Fruit fly (Drosophila melanogaster): Measurements from ENCODE around the gene Mkp3.

The Mkp3 gene

DNA sequence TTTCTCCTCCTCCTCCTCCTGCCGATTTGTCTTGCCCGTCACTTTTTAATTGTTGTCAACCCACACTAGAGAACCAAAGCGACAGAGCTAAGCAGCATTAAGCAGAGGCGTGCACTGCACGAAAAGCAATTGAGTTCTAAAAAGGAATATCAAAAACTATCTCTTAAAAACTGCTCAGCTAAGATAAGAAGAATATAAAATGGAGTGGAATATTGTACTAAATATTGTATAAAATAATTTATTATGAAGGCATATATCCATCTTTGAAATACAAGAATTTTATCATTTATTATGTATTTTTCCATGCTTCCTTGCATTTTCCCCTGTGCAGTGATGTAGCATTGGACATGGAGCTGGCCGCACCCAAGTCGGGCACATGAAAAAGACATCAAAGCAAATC lies 31.2 kb downstream of the Mkp3 start:
- no peak for TF ChIP-seq noc (tag; optimal IDR thresholded peaks at IDR 0.05)

DNA sequence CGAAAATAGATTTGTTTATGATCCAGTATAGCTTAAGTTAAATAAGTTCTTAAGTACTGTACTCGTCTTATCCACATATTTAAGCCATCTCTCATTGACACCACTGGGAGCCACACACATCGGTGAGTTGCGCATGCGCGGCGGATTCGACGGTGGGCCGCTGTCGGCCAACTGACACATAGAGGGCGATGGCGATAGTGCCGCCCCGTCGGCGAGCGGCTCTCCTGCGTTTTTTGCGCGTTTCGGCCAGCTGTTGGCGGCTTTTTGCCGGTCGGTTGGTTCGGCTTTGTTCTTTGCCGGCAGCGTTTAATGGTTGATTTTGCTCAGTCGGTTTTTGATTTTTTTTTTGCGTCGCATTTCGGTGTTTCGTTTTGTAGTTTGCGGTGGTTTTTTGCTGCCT lies 32.0 kb downstream of the Mkp3 start:
- TF ChIP-seq noc (tag; optimal IDR thresholded peaks at IDR 0.05): no peak

DNA sequence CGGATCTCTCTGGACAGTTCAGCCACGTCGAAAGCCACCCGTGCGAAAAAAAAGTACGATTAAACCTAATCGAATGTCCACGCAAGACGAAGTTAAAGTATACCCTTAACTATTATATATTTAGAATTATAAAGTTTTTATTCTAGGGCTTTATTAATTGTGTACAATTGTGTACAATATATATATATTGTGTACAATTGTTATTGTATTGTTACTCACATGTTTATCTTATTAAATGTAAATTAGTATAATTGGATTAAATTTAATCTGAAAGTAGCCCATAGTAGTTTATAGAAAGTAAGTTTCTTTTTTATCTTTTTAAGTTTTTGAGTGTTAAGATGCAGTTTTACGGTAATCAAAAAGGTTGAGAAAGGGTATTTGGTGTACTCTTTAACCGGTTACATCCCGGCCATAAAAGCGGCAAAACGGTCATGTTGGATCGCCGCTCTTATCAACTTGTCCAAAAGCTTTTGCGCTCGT lies 32.8 kb downstream of the Mkp3 start, which contains the start of gene CG43407:
Gene CG43407 (minus strand): TSS at position 51 of the 480 bp plus-strand sequence.
- no peak for TF ChIP-seq noc (tag; optimal IDR thresholded peaks at IDR 0.05)

DNA sequence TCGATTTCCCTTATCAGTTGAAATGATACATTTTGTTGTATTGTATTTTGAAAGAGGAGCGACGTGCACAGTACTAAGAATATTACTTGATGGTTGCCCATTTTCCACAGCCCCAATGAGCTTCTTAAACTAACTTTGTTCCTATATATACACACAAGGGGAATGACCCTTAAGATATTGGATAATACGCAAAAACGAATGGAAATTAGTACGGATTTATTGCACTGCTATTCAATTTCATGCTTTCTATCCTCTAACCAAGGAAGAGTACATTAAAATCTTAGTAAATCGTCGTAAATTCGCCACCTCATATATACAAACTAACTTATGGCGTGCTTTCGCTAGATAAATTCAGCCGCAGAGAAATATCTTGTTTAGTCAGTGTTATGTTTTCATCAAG lies 34.3 kb downstream of the Mkp3 start, which contains the start of gene Acp76A:
Gene Acp76A (minus strand): TSS at position 101 of the 400 bp plus-strand sequence.
- TF ChIP-seq noc (tag; optimal IDR thresholded peaks at IDR 0.05): no peak

DNA sequence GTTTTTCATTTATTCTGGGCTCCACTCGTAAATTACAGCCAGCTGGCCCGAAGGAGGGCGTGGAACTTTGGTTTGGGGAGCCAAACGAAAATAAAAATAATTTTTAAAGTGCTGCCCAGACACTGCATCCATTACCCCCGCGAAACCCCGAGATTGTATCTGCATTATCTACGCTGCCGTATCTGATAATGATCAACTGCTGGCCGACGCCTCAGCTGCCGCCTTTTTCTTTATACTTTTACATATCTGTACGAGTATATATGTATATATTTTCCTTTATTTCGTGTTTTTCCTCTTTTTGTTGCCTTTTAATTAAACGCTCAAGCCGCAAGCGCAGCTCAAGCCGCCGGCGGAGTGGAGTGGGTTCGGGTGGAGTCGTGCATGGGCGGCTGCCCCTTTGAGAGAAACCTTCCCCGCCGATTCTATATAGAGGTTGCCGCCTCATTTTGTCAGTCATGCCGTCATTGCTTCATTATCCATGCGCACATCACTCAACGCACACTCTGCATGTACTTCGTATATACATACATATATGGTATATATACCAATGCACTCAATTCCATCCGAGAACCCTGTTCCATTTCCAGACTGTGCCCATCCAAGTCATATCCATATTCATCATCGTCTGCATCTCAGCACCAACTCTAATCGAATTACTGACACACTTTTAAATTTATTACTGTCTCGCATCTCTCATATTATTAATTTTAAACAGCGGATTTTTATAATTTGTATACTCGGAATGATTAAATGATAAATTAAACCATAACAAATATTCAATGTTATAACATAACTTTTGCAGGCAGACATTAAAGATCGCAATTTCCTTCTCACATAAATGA lies 36.3 kb downstream of the Mkp3 start:
- no peak for TF ChIP-seq noc (tag; optimal IDR thresholded peaks at IDR 0.05)

DNA sequence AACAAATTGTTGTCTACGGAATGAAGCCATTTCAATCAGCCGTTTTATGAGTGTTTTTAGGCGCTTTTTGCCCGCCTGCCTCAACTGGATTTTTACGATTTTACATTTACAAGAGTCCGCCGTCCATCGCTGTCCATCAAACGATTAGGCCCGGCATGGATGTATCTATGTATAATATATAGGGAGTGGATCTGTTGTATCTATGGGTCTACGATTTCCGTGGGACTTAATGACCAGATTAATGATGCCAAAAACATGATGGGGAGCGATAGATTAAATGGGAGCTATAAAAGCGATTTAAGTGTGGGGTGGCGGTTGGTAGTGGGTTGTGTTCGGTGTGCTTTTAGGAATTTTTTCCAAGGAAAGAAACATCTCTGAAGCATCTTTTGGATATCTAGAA lies 37.5 kb downstream of the Mkp3 start:
- no peak for TF ChIP-seq noc (tag; optimal IDR thresholded peaks at IDR 0.05)

DNA sequence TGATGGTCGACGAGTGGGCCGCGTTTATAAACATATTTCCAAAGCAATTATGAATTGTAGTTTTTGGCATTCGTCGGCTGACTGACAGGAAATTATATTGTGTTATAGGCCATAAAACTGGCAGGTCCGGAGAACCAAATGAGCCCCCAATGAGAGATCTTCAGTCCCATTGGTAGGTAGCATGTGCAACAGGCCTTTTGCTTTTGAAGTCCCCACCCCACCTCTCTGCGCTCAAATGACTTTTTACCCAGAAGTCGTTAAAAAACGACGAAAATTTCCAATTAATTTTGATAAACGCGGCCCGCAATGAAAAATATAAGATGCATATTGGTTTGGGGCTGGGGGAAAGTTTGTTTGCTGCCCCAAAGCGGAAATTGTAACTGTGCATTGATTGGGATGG lies 38.0 kb downstream of the Mkp3 start:
- no peak for TF ChIP-seq noc (tag; optimal IDR thresholded peaks at IDR 0.05)

DNA sequence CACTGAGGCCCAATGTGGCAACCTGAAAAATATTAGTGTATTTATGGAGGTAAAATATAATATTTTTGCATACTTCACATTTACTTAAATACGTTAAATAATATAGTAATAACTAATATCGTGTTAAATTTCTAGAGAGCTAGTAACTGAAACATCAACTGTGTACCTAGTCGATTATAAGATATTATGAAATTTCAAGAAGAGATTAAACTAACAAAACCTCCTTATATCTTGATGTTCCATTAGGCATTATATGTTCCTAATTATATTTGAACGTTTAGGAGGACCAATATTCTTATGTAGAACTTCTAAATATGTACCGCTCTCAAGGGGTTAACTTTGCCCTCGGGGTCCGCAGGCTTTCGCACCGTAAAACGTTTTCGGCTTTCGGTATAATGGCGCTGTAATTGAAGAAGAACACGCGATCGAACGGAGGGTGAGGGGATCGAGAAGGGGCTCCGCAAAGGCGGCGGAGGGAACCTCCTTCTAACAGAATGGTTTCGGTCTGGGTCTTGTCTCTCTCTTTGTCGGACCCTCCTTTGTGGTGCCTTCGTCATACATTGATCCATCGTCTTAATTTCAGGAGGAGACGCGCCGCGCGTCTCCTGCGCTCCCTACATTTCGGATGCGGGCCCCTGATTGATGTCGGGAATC lies 39.7 kb downstream of the Mkp3 start:
- no peak for TF ChIP-seq noc (tag; optimal IDR thresholded peaks at IDR 0.05)

DNA sequence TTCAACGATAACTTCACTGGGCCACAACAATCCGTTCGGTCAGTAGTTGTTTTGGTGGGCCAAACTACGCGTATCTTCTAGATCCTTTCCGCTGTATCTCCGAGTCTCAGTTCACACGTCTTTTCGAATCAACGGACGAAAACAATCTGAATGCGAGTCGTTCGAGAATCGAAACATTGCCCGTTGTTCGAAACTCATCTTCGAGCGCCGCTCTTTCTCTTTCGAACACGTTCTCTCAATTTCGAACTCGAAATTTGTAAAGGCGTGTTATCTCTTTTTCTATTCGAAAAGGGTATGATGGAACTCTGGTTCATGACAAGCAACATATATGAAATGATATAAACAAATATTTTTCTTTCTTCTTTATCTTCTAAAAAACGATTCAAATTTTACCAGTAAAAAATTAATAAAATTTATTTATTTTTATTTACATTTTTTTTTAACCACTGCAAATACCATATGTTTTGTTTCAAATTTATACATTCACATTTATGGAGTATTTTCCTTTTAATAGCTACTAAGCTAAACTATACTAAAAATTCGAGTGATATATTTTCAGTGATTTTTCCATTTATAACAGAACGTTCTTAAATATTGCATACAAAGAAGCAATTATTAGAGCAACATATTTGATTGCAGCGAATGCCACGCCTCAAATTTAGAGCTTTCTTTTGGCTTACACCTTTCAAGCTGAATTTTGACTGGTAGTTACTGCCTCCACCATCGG lies 40.8 kb downstream of the Mkp3 start, which contains the start of gene nkd:
Gene nkd (minus strand): TSS at position 151 of the 727 bp plus-strand sequence.
- no peak for TF ChIP-seq noc (tag; optimal IDR thresholded peaks at IDR 0.05)

DNA sequence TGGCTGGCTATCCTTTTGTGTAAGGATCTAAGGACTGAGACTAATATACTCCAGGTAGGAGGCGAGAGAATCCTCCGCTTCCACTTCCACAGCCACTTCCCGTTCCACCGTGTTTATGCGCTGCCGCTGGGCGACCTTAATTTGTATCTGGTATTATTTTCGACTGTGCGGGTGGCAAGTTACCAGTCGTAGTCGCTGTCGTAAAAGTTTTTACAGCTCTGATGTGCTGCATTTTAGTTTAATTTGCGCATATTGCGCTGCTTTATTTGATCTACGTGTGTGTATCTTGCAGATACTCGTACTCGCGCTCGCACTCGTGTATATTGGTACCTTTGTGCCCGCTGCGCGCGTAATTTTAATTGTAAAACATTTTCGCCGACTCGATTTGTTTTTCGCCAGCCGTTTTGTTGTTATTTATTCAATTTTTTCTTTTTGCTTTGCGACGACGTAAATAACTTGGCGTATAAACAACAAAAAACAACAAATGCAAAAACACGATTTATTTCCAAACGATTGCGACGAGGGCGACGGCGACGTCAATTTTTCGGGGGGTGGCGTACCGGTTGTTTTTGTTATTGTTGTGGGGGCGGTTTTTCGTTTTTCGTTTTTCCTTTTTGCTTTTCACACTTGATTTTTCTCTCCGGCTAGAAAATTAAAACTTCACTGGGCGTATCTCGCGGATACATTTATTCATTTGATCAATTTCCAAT lies 41.5 kb downstream of the Mkp3 start:
- no peak for TF ChIP-seq noc (tag; optimal IDR thresholded peaks at IDR 0.05)

DNA sequence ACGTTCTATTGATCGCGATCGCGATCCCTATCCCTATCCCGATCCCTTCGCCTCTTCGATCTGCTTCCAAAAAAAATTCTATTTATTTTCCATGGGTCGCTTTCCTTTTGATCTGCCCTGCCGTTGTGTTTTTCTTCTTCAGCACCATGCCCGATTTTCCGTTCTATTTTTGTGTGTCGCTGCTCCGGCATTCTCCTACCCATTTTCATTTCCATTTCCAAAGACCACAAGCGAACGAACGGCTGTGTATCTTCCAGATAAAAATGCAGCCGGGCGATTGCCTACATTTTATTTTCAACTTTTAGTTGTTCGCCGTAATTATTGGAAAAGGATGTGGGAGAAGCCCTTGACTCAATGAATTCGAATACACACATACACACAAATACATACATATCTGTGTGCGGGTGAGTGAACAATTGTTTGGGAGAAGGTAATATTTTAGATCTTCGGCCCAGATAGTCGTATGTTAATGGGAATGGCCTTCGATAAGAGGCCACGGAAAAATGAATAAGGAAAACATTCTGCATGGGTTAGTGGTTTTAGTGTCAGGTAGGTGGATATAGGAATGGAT lies 42.7 kb downstream of the Mkp3 start:
- no peak for TF ChIP-seq noc (tag; optimal IDR thresholded peaks at IDR 0.05)

DNA sequence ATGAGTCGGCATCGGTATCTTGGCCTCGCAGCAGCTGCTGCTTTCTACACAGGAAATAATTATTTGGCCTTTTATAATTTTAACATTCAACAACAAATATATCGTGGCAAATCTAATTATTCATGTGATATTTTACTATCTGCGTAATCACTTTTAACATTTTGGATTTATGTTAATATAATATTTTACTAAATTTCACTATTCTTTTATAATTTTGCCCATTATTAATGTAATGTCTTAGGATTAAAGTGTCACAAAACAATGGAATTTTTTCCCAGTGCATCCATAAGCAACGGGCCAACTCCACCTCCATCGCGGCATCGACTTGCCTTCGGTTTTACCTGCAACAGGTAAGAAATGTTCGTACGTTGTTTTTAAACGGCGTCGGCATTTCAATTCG lies 43.7 kb downstream of the Mkp3 start:
- TF ChIP-seq noc (tag; optimal IDR thresholded peaks at IDR 0.05): peak; percentile 22

DNA sequence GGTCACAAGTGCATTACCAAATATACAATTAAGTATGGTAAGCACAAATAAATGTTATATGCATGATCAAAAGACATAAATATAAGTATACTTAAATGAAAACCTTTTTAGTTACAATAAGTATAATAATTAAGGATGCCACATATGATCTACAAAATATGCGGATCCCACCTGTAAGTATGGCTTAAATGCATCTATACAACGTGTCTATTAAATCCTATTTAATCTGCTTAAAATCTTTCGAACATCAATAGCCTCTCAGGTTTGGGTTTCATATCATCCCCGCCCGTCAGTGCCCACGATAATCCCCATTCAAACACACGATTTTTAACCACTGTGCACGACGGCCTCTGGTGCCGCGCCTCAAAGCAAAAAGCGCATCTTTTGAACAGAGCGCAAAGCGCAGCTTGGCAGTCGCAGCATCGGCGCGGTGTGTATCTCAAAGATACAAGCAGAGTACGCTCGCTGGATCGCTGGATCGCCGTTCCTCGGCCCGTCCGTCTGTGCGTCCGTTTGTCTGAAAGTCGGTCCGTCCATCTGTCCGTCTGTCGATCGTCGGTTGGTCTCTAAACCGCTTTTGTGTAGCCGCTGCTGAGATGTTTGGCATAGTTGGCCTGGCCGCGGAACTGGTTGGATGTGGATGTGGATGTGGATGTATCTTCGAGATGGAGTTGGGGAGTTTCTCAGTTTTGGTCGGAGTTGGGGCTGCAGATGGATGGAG lies 44.4 kb downstream of the Mkp3 start:
- no peak for TF ChIP-seq noc (tag; optimal IDR thresholded peaks at IDR 0.05)

DNA sequence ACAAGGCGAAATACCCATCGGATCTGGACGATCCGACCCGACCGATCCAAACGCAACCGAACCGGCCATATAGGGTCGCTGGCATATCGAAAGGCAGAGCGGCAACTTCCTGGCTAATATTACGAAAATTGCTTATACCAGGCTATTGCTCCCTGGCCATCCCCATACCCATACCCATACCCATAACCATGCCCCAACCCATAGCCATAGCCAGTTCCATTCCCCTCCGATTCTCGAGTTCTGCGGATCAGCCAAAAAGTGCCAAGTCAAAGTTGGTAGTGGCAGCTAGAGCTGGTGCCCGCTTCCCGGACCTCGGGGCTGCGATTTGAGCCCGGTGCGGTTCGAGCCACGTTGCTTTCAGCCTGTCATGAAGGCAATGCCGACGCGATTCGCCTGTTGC lies 45.1 kb downstream of the Mkp3 start:
- TF ChIP-seq noc (tag; optimal IDR thresholded peaks at IDR 0.05): no peak

Data from whole organism, larva.